Worm (Caenorhabditis elegans): ENCODE results near the gene C39E9.7.

ce11 chrIV:13029674-13030466 is 46.6 kb downstream of the C39E9.7 start:
- TF ChIP-seq fax-1 (tag; optimal IDR thresholded peaks at IDR 0.05) (peak; percentile 40), tbx-7 (tag; optimal IDR thresholded peaks at IDR 0.05) (no peak), zip-5 (tag; optimal IDR thresholded peaks at IDR 0.05) (no peak), dve-1 (tag; optimal IDR thresholded peaks at IDR 0.05) (peak; percentile 47), unc-55 (GFP tag; optimal IDR thresholded peaks at IDR 0.05) (peak; percentile 11), rnt-1 (tag; optimal IDR thresholded peaks at IDR 0.05) (peak; percentile 45), ttx-3 (tag; optimal IDR thresholded peaks at IDR 0.05) (no peak), odd-2 (tag; optimal IDR thresholded peaks at IDR 0.05) (no peak), che-1 (tag; optimal IDR thresholded peaks at IDR 0.05) (peak; percentile 32)

Measured in whole organism, late embryonic.